Fruit fly (Drosophila melanogaster) whole organism, pupa: Measurements from ENCODE around the gene Cipc.

Source experiments
- CG12605 ChIP-seq: fragments of 200-800 bp; sonication (Bioruptor generic); IDR thresholded peaks from 2 replicates; pipeline ENCODE4 v1.3.6; 2022; ENCODE audit warnings: missing biosample characterization, missing genetic modification characterization
- CG15710 ChIP-seq: fragments of 200-800 bp; sonication (Bioruptor generic); optimal IDR thresholded peaks from 2 replicates; lab custom pipeline; 2018; ENCODE audit warnings: missing biosample characterization, mild to moderate bottlenecking, missing genetic modification characterization, moderate library complexity
- CG32121 ChIP-seq: fragments of 200-800 bp; sonication (Bioruptor generic); IDR thresholded peaks from 2 replicates; pipeline ENCODE4 v1.3.6; 2022; ENCODE audit warnings: missing biosample characterization, missing genetic modification characterization
- CG8301 ChIP-seq: fragments of 200-800 bp; sonication (Bioruptor generic); optimal IDR thresholded peaks from 2 replicates; lab custom pipeline; 2018; ENCODE audit warnings: missing biosample characterization, mild to moderate bottlenecking, missing genetic modification characterization
- Pif1A ChIP-seq: fragments of 200-800 bp; sonication (Bioruptor generic); optimal IDR thresholded peaks from 3 replicates; lab custom pipeline; 2016; ENCODE audit warnings: missing biosample characterization, missing genetic modification characterization
- fd96Ca ChIP-seq: fragments of 200-800 bp; sonication (Bioruptor generic); IDR thresholded peaks from 3 replicates; pipeline ENCODE4 v1.3.6; 2022; ENCODE audit warnings: missing biosample characterization, missing genetic modification characterization
- gl ChIP-seq: fragments of 200-800 bp; sonication (Bioruptor generic); optimal IDR thresholded peaks from 2 replicates; lab custom pipeline; 2018; ENCODE audit warnings: missing biosample characterization, mild to moderate bottlenecking, missing genetic modification characterization

dm6 chr3R:26075252-26075651 lies 31.4 kb upstream of the Cipc start:
- TF ChIP-seq CG8301 (tag; lab: Kevin White, UChicago) = peak; percentile 50
- no peak for TF ChIP-seq Pif1A
- no peak for TF ChIP-seq CG12605 (GFP tag; lab: Robert Waterston, UW)
- peak; percentile 19 for TF ChIP-seq CG15710 (tag; lab: Kevin White, UChicago)
- TF ChIP-seq gl (tag; lab: Kevin White, UChicago) = no peak
- TF ChIP-seq CG32121 (GFP tag; lab: Robert Waterston, UW) = no peak
- TF ChIP-seq fd96Ca (GFP tag; lab: Robert Waterston, UW) = no peak
